Worm (Caenorhabditis elegans): ENCODE results near the gene fbxa-136.

ce11 chrV:17548635-17549034, 27.8 kb downstream of the fbxa-136 start:
- TF ChIP-seq mep-1 (tag; optimal IDR thresholded peaks at IDR 0.05) (no peak), blmp-1 (tag; optimal IDR thresholded peaks at IDR 0.05) (no peak), sptf-1 (tag; optimal IDR thresholded peaks at IDR 0.05) (no peak), mab-5 (tag; optimal IDR thresholded peaks at IDR 0.05) (no peak), lin-13 (tag; optimal IDR thresholded peaks at IDR 0.05) (no peak), unc-62 (GFP tag; optimal IDR thresholded peaks at IDR 0.05) (no peak), elt-3 (tag; optimal IDR thresholded peaks at IDR 0.05) (no peak), lsy-2 (tag; optimal IDR thresholded peaks at IDR 0.05) (no peak), lin-32 (GFP tag; optimal IDR thresholded peaks at IDR 0.05) (no peak), unc-39 (tag; optimal IDR thresholded peaks at IDR 0.05) (no peak)

Measured in whole organism, mixed stage, embryonic.